Fruit fly (Drosophila melanogaster): ENCODE results near the gene CG14434.

The CG14434 gene

DNA sequence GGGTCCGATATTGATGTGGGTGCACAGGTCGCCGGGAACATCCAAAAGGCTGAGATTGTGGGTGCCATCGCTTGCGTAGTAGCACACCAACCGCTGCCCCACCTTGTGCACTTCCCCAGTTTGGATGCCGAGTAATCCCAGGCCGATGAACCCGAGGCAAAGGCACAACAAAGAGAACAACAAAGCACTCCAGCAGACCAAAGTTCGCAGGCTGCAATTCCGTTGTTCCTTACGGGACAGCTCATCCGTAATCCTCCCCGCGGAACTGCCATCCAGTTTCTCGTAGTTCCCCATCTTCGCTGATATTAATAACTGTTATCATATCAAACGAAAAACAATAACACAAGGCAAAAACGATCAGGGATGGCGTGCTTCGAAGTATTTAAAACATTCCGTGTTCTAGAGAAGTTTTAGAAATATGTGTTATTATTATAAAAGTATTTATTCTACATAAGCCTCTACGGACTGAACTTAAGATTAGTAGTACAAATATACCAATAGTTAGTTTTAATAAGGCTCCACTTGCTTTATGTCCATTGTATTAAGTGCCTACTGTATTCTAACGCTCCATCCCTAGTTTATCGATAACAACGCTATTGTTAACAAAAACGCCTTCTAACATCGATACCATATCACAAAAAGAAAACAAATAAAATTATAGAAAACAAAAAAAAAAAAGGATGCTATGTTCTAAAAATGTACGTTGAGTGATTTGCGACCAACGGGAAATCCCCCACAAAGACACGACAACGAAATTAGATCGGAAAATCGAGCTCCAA, 17.6 kb downstream of the CG14434 start, which contains the start of the genes Cht11 and CG4558 (continued):
- no peak for TF ChIP-seq Kr (GFP tag; optimal IDR thresholded peaks at IDR 0.05)
- peak; percentile 62 for TF ChIP-seq CG8290 (GFP tag; optimal IDR thresholded peaks at IDR 0.05)
- peak in 1 of 2 experiments; percentile 56 for TF ChIP-seq CG8290 (tag; optimal IDR thresholded peaks at IDR 0.05)
- TF ChIP-seq pb (GFP tag; optimal IDR thresholded peaks at IDR 0.05) = no peak
- TF ChIP-seq mirr (GFP tag; optimal IDR thresholded peaks at IDR 0.05) = peak; percentile 51
- TF ChIP-seq CG17568 (GFP tag; optimal IDR thresholded peaks at IDR 0.05) = no peak
- TF ChIP-seq Scr (GFP tag; IDR thresholded peaks at IDR 0.05; ENCODE audit: partially characterized antibody) = peak; percentile 57
- peak; percentile 96 for TF ChIP-seq CG7928 (GFP tag; optimal IDR thresholded peaks at IDR 0.05)
- TF ChIP-seq ems (GFP tag; optimal IDR thresholded peaks at IDR 0.05) = peak; percentile 70
- TF ChIP-seq Ets65A (GFP tag) = peak; percentile 95
- TF ChIP-seq CG12299 (tag; optimal IDR thresholded peaks at IDR 0.05) = peak; percentile 73
- TF ChIP-seq fd96Cb (tag; optimal IDR thresholded peaks at IDR 0.05) = peak; percentile 71
- TF ChIP-seq tx (GFP tag; optimal IDR thresholded peaks at IDR 0.05) = peak; percentile 53
- peak; percentile 85 for TF ChIP-seq sug (tag; optimal IDR thresholded peaks at IDR 0.05)
- peak; percentile 91 for TF ChIP-seq lilli (GFP tag; optimal IDR thresholded peaks at IDR 0.05)
- TF ChIP-seq aop (GFP tag; IDR thresholded peaks at IDR 0.05) = no peak
- TF ChIP-seq CG9727 (GFP tag; optimal IDR thresholded peaks at IDR 0.05) = peak; percentile 76
- peak; percentile 58; the same call in 1 of the 2 replicates for TF ChIP-seq CG32767 (GFP tag; IDR thresholded peaks at IDR 0.05)
- TF ChIP-seq insv (GFP tag; optimal IDR thresholded peaks at IDR 0.05) = peak in 1 of 2 experiments; percentile 66
- peak; percentile 45; the same call in 1 of the 2 replicates for TF ChIP-seq Doc2 (GFP tag; IDR thresholded peaks at IDR 0.05)
- peak; percentile 75 for TF ChIP-seq Meics (GFP tag; optimal IDR thresholded peaks at IDR 0.05)
- peak; percentile 77 for TF ChIP-seq CG3281 (GFP tag; optimal IDR thresholded peaks at IDR 0.05)
- no peak for TF ChIP-seq CG1832 (GFP tag; optimal IDR thresholded peaks at IDR 0.05)
- no peak for TF ChIP-seq usp (GFP tag; optimal IDR thresholded peaks at IDR 0.05)
- TF ChIP-seq dimm (GFP tag; IDR thresholded peaks at IDR 0.05) = no peak
- TF ChIP-seq Elba2 (GFP tag; optimal IDR thresholded peaks at IDR 0.05) = no peak
- TF ChIP-seq CG9876 (GFP tag; optimal IDR thresholded peaks at IDR 0.05) = no peak
- TF ChIP-seq klu (GFP tag; IDR thresholded peaks at IDR 0.05) = peak; percentile 64
- TF ChIP-seq CG6683 (GFP tag; optimal IDR thresholded peaks at IDR 0.05) = peak; percentile 22
- no peak for TF ChIP-seq Trl (optimal IDR thresholded peaks at IDR 0.05)
- peak; percentile 64 for TF ChIP-seq Trl (GFP tag; optimal IDR thresholded peaks at IDR 0.05)
- TF ChIP-seq Oli (tag; optimal IDR thresholded peaks at IDR 0.05) = peak; percentile 77
- peak; percentile 66 for TF ChIP-seq pho (GFP tag; optimal IDR thresholded peaks at IDR 0.05)
- peak; percentile 89 for TF ChIP-seq sob (GFP tag; IDR thresholded peaks at IDR 0.05)
- peak; percentile 6 for TF ChIP-seq CTCF (GFP tag; optimal IDR thresholded peaks at IDR 0.05)
- peak; percentile 58 for TF ChIP-seq ewg (GFP tag; optimal IDR thresholded peaks at IDR 0.05)
- no peak for TF ChIP-seq HmgD (GFP tag; optimal IDR thresholded peaks at IDR 0.05)
- TF ChIP-seq CG3065 (GFP tag; optimal IDR thresholded peaks at IDR 0.05) = peak; percentile 39
- TF ChIP-seq Opbp (GFP tag; IDR thresholded peaks at IDR 0.05; ENCODE audit: partially characterized antibody) = 0 out of 3 replicates have a peak, but pooled peaks have one; percentile 17
- peak; percentile 44; the same call in 2 of the 3 replicates for TF ChIP-seq knrl (GFP tag; IDR thresholded peaks at IDR 0.05; ENCODE audit: partially characterized antibody)
- peak; percentile 77 for TF ChIP-seq Ada2b (GFP tag; IDR thresholded peaks at IDR 0.05)
- TF ChIP-seq Taf1 (GFP tag; IDR thresholded peaks at IDR 0.05) = peak; percentile 72
- peak; percentile 70 for TF ChIP-seq peb (GFP tag; IDR thresholded peaks at IDR 0.05)
- TF ChIP-seq wdn (GFP tag; IDR thresholded peaks at IDR 0.05) = peak; percentile 72
- peak; percentile 36 to 80 for TF ChIP-seq Hr51 (GFP tag; optimal IDR thresholded peaks at IDR 0.05)
- TF ChIP-seq CG4730 (GFP tag; IDR thresholded peaks at IDR 0.05) = peak; percentile 69
- no peak for TF ChIP-seq HLHmδ (GFP tag; optimal IDR thresholded peaks at IDR 0.05)
- peak; percentile 41 for TF ChIP-seq CG3407 (GFP tag; optimal IDR thresholded peaks at IDR 0.05)
- peak; percentile 87 for TF ChIP-seq Xbp1 (GFP tag; optimal IDR thresholded peaks at IDR 0.05)
- peak; percentile 74 for TF ChIP-seq caup (GFP tag; optimal IDR thresholded peaks at IDR 0.05; ENCODE audit: severe bottlenecking)
